Worm (Caenorhabditis elegans) whole organism, young adult: Measurements from ENCODE around the gene xbp-1.

Source experiments
- C17E4.6 ChIP-seq: fragments of 200-800 bp; sonication (Bioruptor generic); IDR thresholded peaks from 2 replicates; pipeline ENCODE4 v1.3.6; 2022; ENCODE audit warnings: missing genetic modification reagents, missing genetic modification characterization, missing compliant biosample characterization
- D2030.7 ChIP-seq: fragments of 200-800 bp; sonication (Bioruptor generic); IDR thresholded peaks from 2 replicates; pipeline ENCODE4 v1.3.6; 2022; ENCODE audit warnings: missing genetic modification reagents, missing genetic modification characterization, missing compliant biosample characterization
- F22D6.2 ChIP-seq: sonication (generic microtip); optimal IDR thresholded peaks from 2 replicates; lab custom pipeline; 2016; ENCODE audit warnings: mild to moderate bottlenecking, missing genetic modification characterization, missing compliant biosample characterization
- F33H1.4 ChIP-seq: fragments of 200-800 bp; sonication (Bioruptor generic); IDR thresholded peaks from 2 replicates; pipeline ENCODE4 v1.3.6; 2022; ENCODE audit warnings: missing genetic modification reagents, missing genetic modification characterization, missing compliant biosample characterization
- F49E8.2 ChIP-seq: sonication (generic microtip); optimal IDR thresholded peaks from 3 replicates; lab custom pipeline; 2017; ENCODE audit warnings: missing genetic modification characterization, mild to moderate bottlenecking, missing compliant biosample characterization, antibody characterized with exemption, moderate library complexity; ENCODE audit not compliant: insufficient read depth
- K12H6.12 ChIP-seq: fragments of 200-800 bp; sonication (Bioruptor generic); optimal IDR thresholded peaks from 2 replicates; lab custom pipeline; 2018; ENCODE audit warnings: mild to moderate bottlenecking, missing genetic modification characterization, missing compliant biosample characterization
- Y53F4B.3 ChIP-seq: fragments of 200-800 bp; sonication (Bioruptor generic); IDR thresholded peaks from 2 replicates; pipeline ENCODE4 v1.3.6; 2022; ENCODE audit warnings: missing genetic modification reagents, missing genetic modification characterization, missing compliant biosample characterization
- Y53G8AR.9 ChIP-seq: fragments of 200-800 bp; sonication (Bioruptor generic); conservative IDR thresholded peaks from 2 replicates; pipeline ENCODE4 v1.3.6; 2022; ENCODE audit warnings: missing genetic modification reagents, missing genetic modification characterization, missing compliant biosample characterization
- Y79H2A.3 ChIP-seq: fragments of 200-800 bp; sonication (Bioruptor generic); conservative IDR thresholded peaks from 2 replicates; pipeline ENCODE4 v1.3.6; 2022; ENCODE audit warnings: missing genetic modification reagents, missing genetic modification characterization, missing compliant biosample characterization
- ZK185.1 ChIP-seq: sonication (generic microtip); optimal IDR thresholded peaks from 2 replicates; lab custom pipeline; 2016; ENCODE audit warnings: mild to moderate bottlenecking, missing genetic modification characterization, missing compliant biosample characterization; ENCODE audit not compliant: poor library complexity, severe bottlenecking
- atf-7 ChIP-seq: sonication (generic microtip); optimal IDR thresholded peaks from 2 replicates; lab custom pipeline; 2017; ENCODE audit warnings: mild to moderate bottlenecking, missing genetic modification characterization, missing compliant biosample characterization
- attf-6 ChIP-seq: fragments of 200-800 bp; sonication (Bioruptor generic); IDR thresholded peaks from 2 replicates; pipeline ENCODE4 v1.3.6; 2022; ENCODE audit warnings: missing genetic modification reagents, missing genetic modification characterization, missing compliant biosample characterization
- bed-1 ChIP-seq: fragments of 200-800 bp; sonication (Bioruptor generic); IDR thresholded peaks from 2 replicates; pipeline ENCODE4 v1.3.6; 2022; ENCODE audit warnings: missing genetic modification reagents, missing genetic modification characterization, missing compliant biosample characterization
- bed-2 ChIP-seq: fragments of 200-800 bp; sonication (Bioruptor generic); IDR thresholded peaks from 2 replicates; pipeline ENCODE4 v1.3.6; 2022; ENCODE audit warnings: missing genetic modification reagents, missing genetic modification characterization, missing compliant biosample characterization
- ccch-3 ChIP-seq: fragments of 200-800 bp; sonication (Bioruptor generic); optimal IDR thresholded peaks from 2 replicates; lab custom pipeline; 2018; ENCODE audit warnings: mild to moderate bottlenecking, missing genetic modification characterization, missing compliant biosample characterization
- cebp-1 ChIP-seq, 2 experiments: fragments of 200-800 bp in 1 of 2; sonication (Bioruptor generic) in 1 of 2; sonication (generic microtip) in 1 of 2; IDR thresholded peaks in 1 of 2; optimal IDR thresholded peaks in 1 of 2; 2 replicates each; pipeline versions ENCODE4 v1.3.6 to Lab custom; 2017 to 2022; ENCODE audit warnings: missing compliant biosample characterization in 2 of 2, missing genetic modification characterization in 2 of 2, mild to moderate bottlenecking in 1 of 2, missing genetic modification reagents in 1 of 2, moderate library complexity in 1 of 2
- ceh-27 ChIP-seq: fragments of 200-800 bp; sonication (Bioruptor generic); optimal IDR thresholded peaks from 2 replicates; lab custom pipeline; 2018; ENCODE audit warnings: mild to moderate bottlenecking, missing genetic modification characterization, moderate library complexity, missing compliant biosample characterization
- ceh-79 ChIP-seq: sonication (generic microtip); optimal IDR thresholded peaks from 2 replicates; lab custom pipeline; 2017; ENCODE audit warnings: mild to moderate bottlenecking, missing genetic modification characterization, missing compliant biosample characterization
- die-1 ChIP-seq: sonication (generic microtip); optimal IDR thresholded peaks from 2 replicates; lab custom pipeline; 2016; ENCODE audit warnings: missing genotype, mild to moderate bottlenecking, missing genetic modification characterization, missing compliant biosample characterization
- egrh-3 ChIP-seq: fragments of 200-800 bp; sonication (Bioruptor generic); IDR thresholded peaks from 2 replicates; pipeline ENCODE4 v1.3.6; 2022; ENCODE audit warnings: missing genetic modification reagents, missing genetic modification characterization, missing compliant biosample characterization
- fkh-3 ChIP-seq: sonication (generic microtip); optimal IDR thresholded peaks from 2 replicates; lab custom pipeline; 2016; ENCODE audit warnings: mild to moderate bottlenecking, missing genetic modification characterization, missing compliant biosample characterization
- gei-17 ChIP-seq: fragments of 200-800 bp; sonication (Bioruptor generic); optimal IDR thresholded peaks from 2 replicates; lab custom pipeline; 2018; ENCODE audit warnings: mild to moderate bottlenecking, missing genetic modification characterization, missing compliant biosample characterization
- hlh-12 ChIP-seq: sonication (generic microtip); optimal IDR thresholded peaks from 2 replicates; lab custom pipeline; 2016; ENCODE audit warnings: missing genetic modification characterization, missing compliant biosample characterization
- hmg-20 ChIP-seq: fragments of 200-800 bp; sonication (Bioruptor generic); IDR thresholded peaks from 2 replicates; pipeline ENCODE4 v1.3.6; 2022; ENCODE audit warnings: missing genetic modification reagents, missing genetic modification characterization, missing compliant biosample characterization
- lag-1 ChIP-seq: fragments of 200-800 bp; sonication (Bioruptor generic); IDR thresholded peaks from 2 replicates; pipeline ENCODE4 v1.3.6; 2022; ENCODE audit warnings: missing genetic modification reagents, missing genetic modification characterization, missing compliant biosample characterization
- lir-1 ChIP-seq: fragments of 200-800 bp; sonication (Bioruptor generic); conservative IDR thresholded peaks from 2 replicates; pipeline ENCODE4 v1.3.6; 2022; ENCODE audit warnings: missing genetic modification reagents, missing genetic modification characterization, missing compliant biosample characterization
- madf-10 ChIP-seq: sonication (generic microtip); optimal IDR thresholded peaks from 2 replicates; lab custom pipeline; 2016; ENCODE audit warnings: mild to moderate bottlenecking, missing genetic modification characterization, missing compliant biosample characterization
- madf-3 ChIP-seq: fragments of 200-800 bp; sonication (Bioruptor generic); IDR thresholded peaks from 2 replicates; pipeline ENCODE4 v1.3.6; 2022; ENCODE audit warnings: missing genetic modification reagents, missing genetic modification characterization, missing compliant biosample characterization
- madf-8 ChIP-seq: fragments of 200-800 bp; sonication (Bioruptor generic); conservative IDR thresholded peaks from 2 replicates; pipeline ENCODE4 v1.3.6; 2022; ENCODE audit warnings: missing genetic modification reagents, missing genetic modification characterization, missing compliant biosample characterization
- nfyb-1 ChIP-seq: fragments of 200-800 bp; sonication (Bioruptor generic); IDR thresholded peaks from 2 replicates; pipeline ENCODE4 v1.3.6; 2022; ENCODE audit warnings: missing genetic modification reagents, missing genetic modification characterization, missing compliant biosample characterization
- nhr-120 ChIP-seq: fragments of 200-800 bp; sonication (Bioruptor generic); IDR thresholded peaks from 2 replicates; pipeline ENCODE4 v1.3.6; 2022; ENCODE audit warnings: missing genetic modification characterization, missing compliant biosample characterization
- nhr-179 ChIP-seq: sonication (generic microtip); optimal IDR thresholded peaks from 2 replicates; lab custom pipeline; 2016; ENCODE audit warnings: mild to moderate bottlenecking, missing genetic modification characterization, missing compliant biosample characterization
- nhr-90 ChIP-seq: sonication (generic microtip); optimal IDR thresholded peaks from 2 replicates; lab custom pipeline; 2016; ENCODE audit warnings: missing genotype, mild to moderate bottlenecking, missing genetic modification characterization, missing compliant biosample characterization
- rcor-1 ChIP-seq: fragments of 200-800 bp; sonication (Bioruptor generic); IDR thresholded peaks from 2 replicates; pipeline ENCODE4 v1.3.6; 2022; ENCODE audit warnings: missing genetic modification reagents, missing genetic modification characterization, missing compliant biosample characterization
- rec-8 ChIP-seq, 2 experiments: sonication (generic microtip); optimal IDR thresholded peaks; 2 replicates each; lab custom pipeline; 2016; ENCODE audit warnings: mild to moderate bottlenecking in 2 of 2, missing genetic modification characterization in 2 of 2, missing genetic modification reagents in 2 of 2, missing genotype in 2 of 2, missing biosample characterization in 1 of 2, missing compliant biosample characterization in 1 of 2, moderate library complexity in 1 of 2
- rpc-1 ChIP-seq, 2 experiments: fragments of 150-350 bp in 1 of 2; sonication (generic microtip) in 1 of 2; optimal IDR thresholded peaks; 2 replicates each; lab custom pipeline; 2014 to 2018; ENCODE audit warnings: missing biosample characterization in 1 of 2, missing genetic modification characterization in 1 of 2, missing genetic modification reagents in 1 of 2, missing genotype in 1 of 2
- somi-1 ChIP-seq: fragments of 200-800 bp; sonication (Bioruptor generic); optimal IDR thresholded peaks from 2 replicates; lab custom pipeline; 2018; ENCODE audit warnings: mild to moderate bottlenecking, missing genetic modification characterization, missing compliant biosample characterization
- sptf-2 ChIP-seq: fragments of 200-800 bp; sonication (Bioruptor generic); optimal IDR thresholded peaks from 2 replicates; lab custom pipeline; 2018; ENCODE audit warnings: mild to moderate bottlenecking, missing genetic modification characterization, missing compliant biosample characterization
- tbp1 ChIP-seq: fragments of 200-800 bp; sonication (Bioruptor generic); optimal IDR thresholded peaks from 2 replicates; lab custom pipeline; 2018; ENCODE audit warnings: mild to moderate bottlenecking, missing genetic modification characterization, missing compliant biosample characterization
- tlf-1 ChIP-seq: fragments of 200-800 bp; sonication (Bioruptor generic); optimal IDR thresholded peaks from 2 replicates; lab custom pipeline; 2018; ENCODE audit warnings: mild to moderate bottlenecking, missing genetic modification characterization, missing compliant biosample characterization
- unc-62 ChIP-seq: fragments of 150-350 bp; optimal IDR thresholded peaks from 2 replicates; lab custom pipeline; 2014; ENCODE audit warnings: missing biosample characterization, missing genetic modification reagents, missing genetic modification characterization
- ztf-18 ChIP-seq: sonication (generic microtip); optimal IDR thresholded peaks from 2 replicates; lab custom pipeline; 2016; ENCODE audit warnings: missing genotype, mild to moderate bottlenecking, missing genetic modification characterization, missing compliant biosample characterization

xbp-1 gene

DNA sequence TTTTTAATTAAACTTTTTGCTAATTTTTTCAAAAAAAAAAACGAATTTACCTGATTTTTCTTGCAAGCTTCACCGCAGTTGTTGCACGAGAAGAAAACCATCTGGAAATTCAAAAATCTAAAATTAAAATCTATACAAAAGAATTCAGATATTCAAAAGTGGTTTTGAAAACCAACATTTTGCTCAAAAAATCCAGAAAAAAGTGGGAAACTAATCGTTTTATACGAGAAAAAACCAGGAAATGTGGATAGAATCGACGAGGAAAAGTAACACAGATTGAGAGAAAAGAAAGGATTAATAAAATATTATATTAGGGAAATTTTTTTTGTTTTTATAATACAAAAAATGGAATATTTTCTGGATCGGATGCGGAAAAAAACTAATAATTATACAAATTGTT lies 29.5 kb upstream of the xbp-1 start, which contains the start of gene C16C10.8 (continued):
- TF ChIP-seq K12H6.12 (tag; lab: Kevin White, UChicago) (no peak), egrh-3 (GFP tag; lab: Robert Waterston, UW) (no peak), nfyb-1 (GFP tag; lab: Robert Waterston, UW) (no peak), lag-1 (GFP tag; lab: Robert Waterston, UW) (no peak)

DNA sequence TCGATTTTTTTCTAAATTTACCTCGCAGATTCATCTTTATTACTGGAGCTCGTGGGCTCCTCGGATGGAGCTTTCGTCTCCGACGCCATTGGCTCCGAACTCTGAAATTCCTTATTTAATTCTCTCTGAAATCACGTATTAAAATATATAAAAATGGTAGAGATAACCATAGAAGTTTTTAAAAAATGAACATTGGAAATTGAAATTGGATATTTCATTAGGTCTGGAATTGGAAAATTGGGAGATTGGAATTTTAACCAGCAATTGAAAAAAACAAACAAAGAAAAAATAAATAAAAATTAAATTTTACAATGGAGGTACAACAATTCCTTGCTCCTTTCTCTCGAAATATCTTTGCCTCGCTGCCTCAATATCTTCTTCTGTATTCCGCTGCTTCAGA lies 26.9 kb upstream of the xbp-1 start, which contains the start of gene rnf-5:
Gene rnf-5 (minus strand): TSS at position 101 of the 400 bp plus-strand sequence.
- TF ChIP-seq fkh-3 (tag; lab: Kevin White, UChicago): no peak
- TF ChIP-seq C17E4.6 (GFP tag; lab: Robert Waterston, UW): no peak
- TF ChIP-seq madf-10 (tag; lab: Kevin White, UChicago): no peak
- TF ChIP-seq unc-62 (GFP tag; lab: Kevin White, UChicago): no peak
- TF ChIP-seq die-1 (tag; lab: Kevin White, UChicago): no peak
- TF ChIP-seq ccch-3 (GFP tag; lab: Kevin White, UChicago): no peak
- TF ChIP-seq ceh-27 (GFP tag; lab: Kevin White, UChicago): no peak
- TF ChIP-seq atf-7: no peak
- no peak for TF ChIP-seq tbp1 (GFP tag; lab: Kevin White, UChicago)
- no peak for TF ChIP-seq gei-17 (GFP tag; lab: Kevin White, UChicago)
- TF ChIP-seq ztf-18 (tag; lab: Kevin White, UChicago): no peak
- TF ChIP-seq nhr-179: no peak
- TF ChIP-seq madf-8 (GFP tag; lab: Robert Waterston, UW): no peak
- TF ChIP-seq D2030.7 (GFP tag; lab: Robert Waterston, UW): no peak
- no peak for TF ChIP-seq somi-1 (GFP tag; lab: Kevin White, UChicago)

- TF ChIP-seq Y53F4B.3: no peak
- TF ChIP-seq K12H6.12 (tag; lab: Kevin White, UChicago): no peak
- TF ChIP-seq sptf-2 (GFP tag; lab: Kevin White, UChicago): no peak
- TF ChIP-seq die-1 (tag; lab: Kevin White, UChicago): no peak
- TF ChIP-seq madf-3 (GFP tag; lab: Robert Waterston, UW): no peak
These were observed 24.9 kb upstream of the xbp-1 start, which contains the start of gene ccdc-55 for ce11 chrIII:4168665-4169064. ccdc-55 (minus strand) TSS chrIII:4168765.

- TF ChIP-seq ZK185.1 (tag; lab: Kevin White, UChicago) (peak; percentile 86), nfyb-1 (GFP tag; lab: Robert Waterston, UW) (peak; percentile 77; the same call in 1 of the 2 replicates), lir-1 (GFP tag; lab: Robert Waterston, UW) (no peak), fkh-3 (tag; lab: Kevin White, UChicago) (no peak), D2030.7 (GFP tag; lab: Robert Waterston, UW) (peak; percentile 61; the same call in 1 of the 2 replicates), F33H1.4 (GFP tag; lab: Robert Waterston, UW) (no peak; the same call in 1 of the 2 replicates), Y79H2A.3 (GFP tag; lab: Robert Waterston, UW) (no peak), F22D6.2 (peak; percentile 20), cebp-1 (GFP tag; IDR thresholded peaks at IDR 0.05; lab: Robert Waterston, UW) (no peak), cebp-1 (tag; optimal IDR thresholded peaks at IDR 0.05; lab: Kevin White, UChicago) (peak; percentile 74), rpc-1 (optimal IDR thresholded peaks at IDR 0.05; lab: Kevin White, UChicago) (peak; percentile 56), rpc-1 (tag; optimal IDR thresholded peaks at IDR 0.05; lab: Kevin White, UChicago) (no peak), rec-8 (tag; optimal IDR thresholded peaks at IDR 0.05; lab: Kevin White, UChicago) (peak; percentile 51 to 75), ceh-79 (tag; lab: Kevin White, UChicago) (no peak), tlf-1 (peak; percentile 38), hmg-20 (GFP tag; lab: Robert Waterston, UW) (no peak), nhr-90 (no peak), hlh-12 (tag; lab: Kevin White, UChicago) (no peak), F49E8.2 (tag; lab: Kevin White, UChicago) (peak; percentile 63), bed-2 (GFP tag; lab: Robert Waterston, UW) (no peak), rcor-1 (GFP tag; lab: Robert Waterston, UW) (peak; percentile 57; the same call in 1 of the 2 replicates), nhr-120 (GFP tag; lab: Robert Waterston, UW) (no peak), bed-1 (GFP tag; lab: Robert Waterston, UW) (no peak), attf-6 (GFP tag; lab: Robert Waterston, UW) (no peak), Y53G8AR.9 (no peak), ccch-3 (GFP tag; lab: Kevin White, UChicago) (no peak)
These were observed 22.7 kb upstream of the xbp-1 start, which contains the start of the genes rnf-121 and C16C10.4 for ce11 chrIII:4170903-4171377. rnf-121 (minus strand) TSS chrIII:4170953. C16C10.4 (plus strand) TSS chrIII:4171336.
